Worm (Caenorhabditis elegans): ENCODE measurements around the gene txdc-12.1.

The txdc-12.1 gene

ce11 chrII:12239449-12239848, 739 bp upstream of the txdc-12.1 start:
- TF ChIP-seq him-1 (tag; optimal IDR thresholded peaks at IDR 0.05) (no peak), ceh-58 (GFP tag; IDR thresholded peaks at IDR 0.05) (no peak), F37B4.10 (GFP tag; IDR thresholded peaks at IDR 0.05) (no peak), ama-1 (optimal IDR thresholded peaks at IDR 0.05) (no peak), ama-1 (GFP tag; optimal IDR thresholded peaks at IDR 0.05) (no peak), ztf-3 (GFP tag; optimal IDR thresholded peaks at IDR 0.05) (no peak), nhr-90 (tag; optimal IDR thresholded peaks at IDR 0.05) (no peak), lin-35 (GFP tag; optimal IDR thresholded peaks at IDR 0.05) (no peak), mel-28 (tag; optimal IDR thresholded peaks at IDR 0.05; ENCODE audit: borderline replicate concordance) (no peak), ztf-22 (GFP tag; optimal IDR thresholded peaks at IDR 0.05) (no peak), F55B11.4 (tag; optimal IDR thresholded peaks at IDR 0.05; ENCODE audit: borderline replicate concordance, insufficient read depth) (no peak), T26A5.8 (tag; optimal IDR thresholded peaks at IDR 0.05) (no peak), F33H1.4 (GFP tag; IDR thresholded peaks at IDR 0.05) (no peak)

DNA sequence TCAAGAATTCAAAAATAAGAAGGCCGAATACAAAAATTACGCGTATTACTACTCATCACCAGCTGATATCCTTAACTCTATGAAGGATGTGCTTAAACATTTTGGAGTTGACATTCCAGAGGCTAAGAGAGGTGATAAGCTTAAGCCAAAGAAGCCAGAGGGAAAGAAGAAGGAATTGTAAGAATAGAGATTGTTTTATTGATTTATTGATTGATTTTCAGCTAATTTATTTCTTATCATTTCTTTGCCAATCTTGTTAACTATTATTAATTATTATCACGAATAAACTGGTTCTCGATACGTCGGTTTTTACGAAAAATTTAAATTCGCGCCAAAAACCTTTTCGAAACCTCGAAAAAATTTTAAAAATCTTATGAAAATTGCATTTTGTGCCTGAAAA, 1.6 kb downstream of the txdc-12.1 start:
- TF ChIP-seq F23B12.7 (tag; optimal IDR thresholded peaks at IDR 0.05; ENCODE audit: insufficient read depth) (no peak), egl-18 (GFP tag; IDR thresholded peaks at IDR 0.05) (no peak), let-526 (GFP tag; IDR thresholded peaks at IDR 0.05) (no peak), Y53G8AR.9 (GFP tag; conservative IDR thresholded peaks at IDR 0.05) (no peak), ceh-79 (tag; optimal IDR thresholded peaks at IDR 0.05) (no peak), die-1 (tag; optimal IDR thresholded peaks at IDR 0.05) (no peak), nfya-1 (tag; optimal IDR thresholded peaks at IDR 0.05; ENCODE audit: borderline replicate concordance, insufficient read depth) (no peak), cebp-2 (GFP tag; IDR thresholded peaks at IDR 0.05) (no peak), xnd-1 (tag; optimal IDR thresholded peaks at IDR 0.05) (no peak), somi-1 (GFP tag; optimal IDR thresholded peaks at IDR 0.05) (no peak), unc-62 (GFP tag; optimal IDR thresholded peaks at IDR 0.05) (no peak), aptf-2 (GFP tag; conservative IDR thresholded peaks at IDR 0.05) (no peak), nhr-90 (tag; optimal IDR thresholded peaks at IDR 0.05) (no peak), rec-8 (tag; optimal IDR thresholded peaks at IDR 0.05) (no peak), F55B11.4 (tag; optimal IDR thresholded peaks at IDR 0.05; ENCODE audit: borderline replicate concordance, insufficient read depth) (no peak), lin-54 (GFP tag; optimal IDR thresholded peaks at IDR 0.05) (no peak), tbx-9 (tag; optimal IDR thresholded peaks at IDR 0.05; ENCODE audit: borderline replicate concordance) (no peak)

DNA sequence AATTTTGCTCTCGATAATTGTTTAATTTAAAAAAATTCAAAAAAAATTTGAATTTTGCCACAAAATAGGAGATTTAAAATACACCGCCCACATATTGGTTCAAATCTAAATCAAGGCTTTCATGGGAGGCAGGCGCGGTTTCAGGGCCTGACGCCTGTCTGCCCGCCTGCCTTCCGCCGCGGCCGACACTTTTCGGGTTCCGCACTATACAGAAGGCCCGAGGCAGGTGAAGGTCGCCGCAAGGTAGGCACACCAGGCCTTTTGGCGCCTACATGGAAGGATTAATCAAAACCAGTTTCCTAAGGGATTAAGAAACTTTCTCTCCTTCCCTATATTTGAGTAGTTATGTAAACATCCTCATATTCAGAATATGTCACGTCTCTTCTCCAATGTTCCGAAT, 2.4 kb downstream of the txdc-12.1 start, which contains the start of gene Y57A10A.24:
Gene Y57A10A.24, plus strand, starts transcription at position 396 of the 400 bp plus-strand sequence.
- TF ChIP-seq nhr-27 (tag; optimal IDR thresholded peaks at IDR 0.05), result peak; percentile 4
- no peak for TF ChIP-seq somi-1 (GFP tag; optimal IDR thresholded peaks at IDR 0.05)
- TF ChIP-seq egrh-3 (GFP tag; IDR thresholded peaks at IDR 0.05), result peak; percentile 36; the same call in 1 of the 2 replicates

DNA sequence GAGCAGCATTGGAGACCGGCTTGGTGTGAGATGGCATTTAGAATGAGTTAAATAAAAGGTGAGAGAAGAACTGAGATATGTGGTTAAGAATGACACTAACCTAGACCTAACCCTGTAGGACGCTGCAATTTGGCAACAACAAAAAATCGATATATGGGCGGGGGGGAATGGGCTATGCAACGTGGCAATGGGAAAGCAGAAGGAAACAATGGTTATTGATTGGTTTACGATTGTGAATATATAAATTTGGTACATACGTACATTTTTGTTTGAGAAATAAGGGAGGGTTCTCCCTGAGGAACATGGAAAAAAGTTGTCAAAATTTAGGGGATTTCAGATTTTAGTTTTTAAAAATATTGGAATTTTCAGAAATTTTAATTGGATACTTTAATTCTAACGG, 8.9 kb downstream of the txdc-12.1 start, which contains the start of gene tag-276:
Gene tag-276, minus strand, starts transcription at position 101 of the 400 bp plus-strand sequence.
- TF ChIP-seq nfyb-1 (GFP tag; IDR thresholded peaks at IDR 0.05) (no peak), chd-7 (tag; optimal IDR thresholded peaks at IDR 0.05) (no peak), repo-1 (tag; optimal IDR thresholded peaks at IDR 0.05) (no peak), nhr-90 (tag; optimal IDR thresholded peaks at IDR 0.05) (no peak), unc-130 (GFP tag; optimal IDR thresholded peaks at IDR 0.05) (no peak), pha-4 (tag; optimal IDR thresholded peaks at IDR 0.05) (no peak), ztf-25 (GFP tag; IDR thresholded peaks at IDR 0.05) (no peak), egl-18 (GFP tag; IDR thresholded peaks at IDR 0.05) (no peak), F10E7.11 (tag; optimal IDR thresholded peaks at IDR 0.05) (no peak), hlh-12 (tag; optimal IDR thresholded peaks at IDR 0.05) (no peak), hlh-26 (GFP tag; conservative IDR thresholded peaks at IDR 0.05) (no peak), ets-4 (GFP tag; optimal IDR thresholded peaks at IDR 0.05) (no peak), hrde-1 (tag; optimal IDR thresholded peaks at IDR 0.05; ENCODE audit: borderline replicate concordance) (no peak), fkh-3 (tag; optimal IDR thresholded peaks at IDR 0.05) (no peak), T26A5.8 (tag; optimal IDR thresholded peaks at IDR 0.05) (no peak), ceh-27 (GFP tag; optimal IDR thresholded peaks at IDR 0.05) (no peak), lag-1 (GFP tag; IDR thresholded peaks at IDR 0.05) (no peak), B0019.2 (GFP tag; conservative IDR thresholded peaks at IDR 0.05) (no peak), lir-1 (GFP tag; conservative IDR thresholded peaks at IDR 0.05) (no peak)
